Fruit fly (Drosophila melanogaster) whole organism, embryonic: ENCODE measurements around the gene Hr78.

Experiments
- Ada2b ChIP-seq: fragments of 200-800 bp; sonication (Bioruptor generic); IDR thresholded peaks from 2 replicates; pipeline ENCODE4 v1.3.6; 2022; ENCODE audit warnings: missing biosample characterization, missing genetic modification characterization
- B-H2 ChIP-seq: fragments of 200-800 bp; sonication (Bioruptor generic); optimal IDR thresholded peaks from 2 replicates; lab custom pipeline; 2018; ENCODE audit warnings: missing biosample characterization, mild to moderate bottlenecking, missing genetic modification characterization
- BEAF-32 ChIP-seq: fragments of 200-800 bp; sonication (Bioruptor generic); optimal IDR thresholded peaks from 3 replicates; lab custom pipeline; 2017; ENCODE audit warnings: missing biosample characterization, missing genetic modification characterization, mild to moderate bottlenecking, moderate library complexity, missing genetic modification reagents
- Bdp1 ChIP-seq: fragments of 200-800 bp; sonication (Bioruptor generic); optimal IDR thresholded peaks from 3 replicates; lab custom pipeline; 2016; ENCODE audit warnings: missing biosample characterization, missing genetic modification characterization
- Bgb ChIP-seq: fragments of 200-800 bp; sonication (Bioruptor generic); IDR thresholded peaks from 2 replicates; pipeline ENCODE4 v1.3.6; 2022; ENCODE audit warnings: missing biosample characterization, missing genetic modification characterization; ENCODE audit not compliant: partially characterized antibody
- Bteb2 ChIP-seq: fragments of 200-800 bp; sonication (Bioruptor generic); optimal IDR thresholded peaks from 2 replicates; lab custom pipeline; 2016; ENCODE audit warnings: missing biosample characterization, missing genetic modification characterization
- CG11247 ChIP-seq: fragments of 200-800 bp; sonication (Bioruptor generic); IDR thresholded peaks from 2 replicates; pipeline ENCODE4 v1.3.6; 2022; ENCODE audit warnings: missing biosample characterization, missing genetic modification characterization
- CG11695 ChIP-seq: fragments of 200-800 bp; sonication (Bioruptor generic); IDR thresholded peaks from 3 replicates; pipeline ENCODE4 v1.3.6; 2022; ENCODE audit warnings: missing biosample characterization, missing genetic modification characterization
- CG12299 ChIP-seq: fragments of 200-800 bp; sonication (Bioruptor generic); optimal IDR thresholded peaks from 2 replicates; lab custom pipeline; 2018; ENCODE audit warnings: missing biosample characterization, mild to moderate bottlenecking, missing genetic modification characterization
- CG13287 ChIP-seq: fragments of 200-800 bp; sonication (Bioruptor generic); IDR thresholded peaks from 2 replicates; pipeline ENCODE4 v1.3.6; 2022; ENCODE audit warnings: missing biosample characterization, missing genetic modification characterization; ENCODE audit not compliant: partially characterized antibody
- CG13424 ChIP-seq: fragments of 200-800 bp; sonication (Bioruptor generic); optimal IDR thresholded peaks from 2 replicates; lab custom pipeline; 2019; ENCODE audit warnings: missing biosample characterization, mild to moderate bottlenecking, missing genetic modification characterization, moderate library complexity
- CG14710 ChIP-seq: fragments of 200-800 bp; sonication (Bioruptor generic); optimal IDR thresholded peaks from 3 replicates; lab custom pipeline; 2019; ENCODE audit warnings: missing biosample characterization, mild to moderate bottlenecking, missing genetic modification characterization, moderate library complexity
- CG16779 ChIP-seq: fragments of 200-800 bp; sonication (Bioruptor generic); IDR thresholded peaks from 2 replicates; pipeline ENCODE4 v1.3.6; 2022; ENCODE audit warnings: missing biosample characterization, missing genetic modification characterization
- CG16813 ChIP-seq: fragments of 200-800 bp; sonication (Bioruptor generic); IDR thresholded peaks from 3 replicates; pipeline ENCODE4 v1.3.6; 2022; ENCODE audit warnings: missing biosample characterization, missing genetic modification characterization; ENCODE audit not compliant: partially characterized antibody
- CG17612 ChIP-seq: fragments of 200-800 bp; sonication (Bioruptor generic); IDR thresholded peaks from 2 replicates; pipeline ENCODE4 v1.3.6; 2022; ENCODE audit warnings: missing biosample characterization, missing genetic modification characterization
- CG2889 ChIP-seq: fragments of 200-800 bp; sonication (Bioruptor generic); IDR thresholded peaks from 3 replicates; pipeline ENCODE4 v1.3.6; 2022; ENCODE audit warnings: missing biosample characterization, missing genetic modification characterization
- CG31224 ChIP-seq: fragments of 200-800 bp; sonication (Bioruptor generic); IDR thresholded peaks from 2 replicates; pipeline ENCODE4 v1.3.6; 2022; ENCODE audit warnings: missing biosample characterization, missing genetic modification characterization
- CG34422 ChIP-seq: fragments of 200-800 bp; sonication (Bioruptor generic); IDR thresholded peaks from 3 replicates; pipeline ENCODE4 v1.3.6; 2022; ENCODE audit warnings: missing biosample characterization, missing genetic modification characterization
- CG3726 ChIP-seq: fragments of 200-800 bp; sonication (Bioruptor generic); IDR thresholded peaks from 3 replicates; pipeline ENCODE4, ENCODE4 v1.3.6; 2022; ENCODE audit warnings: missing biosample characterization, missing genetic modification characterization
- CG4360 ChIP-seq: fragments of 200-800 bp; sonication (Bioruptor generic); IDR thresholded peaks from 2 replicates; pipeline ENCODE4 v1.3.6; 2022; ENCODE audit warnings: missing biosample characterization, missing genetic modification characterization
- CG4707 ChIP-seq: fragments of 200-800 bp; sonication (Bioruptor generic); optimal IDR thresholded peaks from 2 replicates; lab custom pipeline; 2018; ENCODE audit warnings: missing biosample characterization, mild to moderate bottlenecking, missing genetic modification characterization, moderate library complexity
- CG4820 ChIP-seq: fragments of 200-800 bp; sonication (Bioruptor generic); optimal IDR thresholded peaks from 3 replicates; lab custom pipeline; 2016; ENCODE audit warnings: missing biosample characterization, missing genetic modification characterization
- CG6254 ChIP-seq: fragments of 200-800 bp; sonication (Bioruptor generic); optimal IDR thresholded peaks from 3 replicates; lab custom pipeline; 2017; ENCODE audit warnings: mild to moderate bottlenecking, missing biosample characterization, missing genetic modification reagents, missing genetic modification characterization
- CG6791 ChIP-seq: fragments of 200-800 bp; sonication (Bioruptor generic); IDR thresholded peaks from 3 replicates; pipeline ENCODE4 v1.3.6; 2022; ENCODE audit warnings: missing biosample characterization, missing genetic modification characterization; ENCODE audit not compliant: partially characterized antibody
- Drgx ChIP-seq: fragments of 200-800 bp; sonication (Bioruptor generic); IDR thresholded peaks from 2 replicates; pipeline ENCODE4 v1.3.6; 2022; ENCODE audit warnings: missing biosample characterization, missing genetic modification characterization
- HLHmδ ChIP-seq: fragments of 200-800 bp; sonication (Bioruptor generic); optimal IDR thresholded peaks from 2 replicates; lab custom pipeline; 2018; ENCODE audit warnings: missing biosample characterization, mild to moderate bottlenecking, missing genetic modification characterization, moderate library complexity
- Max ChIP-seq: fragments of 200-800 bp; sonication (Bioruptor generic); optimal IDR thresholded peaks from 2 replicates; lab custom pipeline; 2016; ENCODE audit warnings: missing biosample characterization, mild to moderate bottlenecking, missing genetic modification characterization
- Myb ChIP-seq: fragments of 200-800 bp; sonication (Bioruptor generic); optimal IDR thresholded peaks from 2 replicates; lab custom pipeline; 2016; ENCODE audit warnings: missing biosample characterization, missing genetic modification characterization
- Neu2 ChIP-seq: fragments of 200-800 bp; sonication (Bioruptor generic); optimal IDR thresholded peaks from 3 replicates; lab custom pipeline; 2016; ENCODE audit warnings: missing biosample characterization, missing genetic modification characterization, borderline replicate concordance
- Scr ChIP-seq: fragments of 200-800 bp; sonication (Bioruptor generic); IDR thresholded peaks from 2 replicates; pipeline ENCODE4 v1.3.6; 2022; ENCODE audit warnings: missing biosample characterization, missing genetic modification characterization; ENCODE audit not compliant: partially characterized antibody
- YL-1 ChIP-seq: fragments of 200-800 bp; sonication (Bioruptor generic); optimal IDR thresholded peaks from 3 replicates; lab custom pipeline; 2017; ENCODE audit warnings: missing biosample characterization, mild to moderate bottlenecking, missing genetic modification characterization
- dmrt11E ChIP-seq: fragments of 200-800 bp; sonication (Bioruptor generic); optimal IDR thresholded peaks from 3 replicates; lab custom pipeline; 2018; ENCODE audit warnings: missing biosample characterization, mild to moderate bottlenecking, missing genetic modification characterization, moderate library complexity
- dpn ChIP-seq, 2 experiments: fragments of 200-800 bp; sonication (Bioruptor generic); optimal IDR thresholded peaks; 3 replicates each; lab custom pipeline; 2016; ENCODE audit warnings: missing biosample characterization in 2 of 2, missing genetic modification characterization in 2 of 2
- fd96Cb ChIP-seq: fragments of 200-800 bp; sonication (Bioruptor generic); optimal IDR thresholded peaks from 2 replicates; lab custom pipeline; 2018; ENCODE audit warnings: missing biosample characterization, mild to moderate bottlenecking, missing genetic modification characterization, moderate library complexity
- lilli ChIP-seq: fragments of 200-800 bp; sonication (Bioruptor generic); optimal IDR thresholded peaks from 3 replicates; lab custom pipeline; 2016; ENCODE audit warnings: missing biosample characterization, missing genetic modification characterization
- lov ChIP-seq, 2 experiments: fragments of 200-800 bp in 1 of 2; fragments of >200 bp in 1 of 2; sonication (Bioruptor generic) in 1 of 2; IDR thresholded peaks in 1 of 2; optimal IDR thresholded peaks in 1 of 2; 2 replicates in 1 of 2; 3 replicates in 1 of 2; pipeline versions ENCODE4 v1.3.6 to Lab custom; 2017 to 2022; ENCODE audit warnings: missing biosample characterization in 1 of 2, missing genetic modification characterization in 1 of 2
- nerfin-1 ChIP-seq: fragments of 200-800 bp; sonication (Bioruptor generic); optimal IDR thresholded peaks from 3 replicates; lab custom pipeline; 2019; ENCODE audit warnings: missing biosample characterization, mild to moderate bottlenecking, missing genetic modification characterization, moderate library complexity
- pan ChIP-seq, 4 experiments: fragments of >200 bp in 3 of 4; fragments of 200-800 bp in 1 of 4; sonication (Bioruptor generic) in 1 of 4; optimal IDR thresholded peaks in 3 of 4; IDR thresholded peaks in 1 of 4; 2 replicates each; pipeline versions ENCODE4 v1.3.6 to Lab custom; 2017 to 2022; ENCODE audit warnings: missing biosample characterization in 2 of 4, missing genetic modification characterization in 2 of 4, mixed read lengths in 1 of 4
- pb ChIP-seq: fragments of 200-800 bp; sonication (Bioruptor generic); optimal IDR thresholded peaks from 3 replicates; lab custom pipeline; 2016; ENCODE audit warnings: missing biosample characterization, missing genetic modification characterization
- pzg ChIP-seq: fragments of 200-800 bp; sonication (Bioruptor generic); optimal IDR thresholded peaks from 3 replicates; lab custom pipeline; 2018; ENCODE audit warnings: missing biosample characterization, mild to moderate bottlenecking, missing genetic modification characterization, moderate library complexity
- row ChIP-seq: fragments of 200-800 bp; sonication (Bioruptor generic); IDR thresholded peaks from 3 replicates; pipeline ENCODE4 v1.3.6; 2022; ENCODE audit warnings: missing biosample characterization, missing genetic modification characterization
- run ChIP-seq: fragments of 200-800 bp; sonication (Bioruptor generic); optimal IDR thresholded peaks from 3 replicates; lab custom pipeline; 2018; ENCODE audit warnings: missing biosample characterization, mild to moderate bottlenecking, missing genetic modification characterization
- stwl ChIP-seq: fragments of 200-800 bp; sonication (Bioruptor generic); optimal IDR thresholded peaks from 3 replicates; lab custom pipeline; 2018; ENCODE audit warnings: missing biosample characterization, mild to moderate bottlenecking, missing genetic modification characterization, moderate library complexity
- z ChIP-seq: fragments of 200-800 bp; sonication (Bioruptor generic); IDR thresholded peaks from 3 replicates; pipeline ENCODE4 v1.3.6; 2022; ENCODE audit warnings: missing biosample characterization, missing genetic modification characterization

The Hr78 gene

DNA sequence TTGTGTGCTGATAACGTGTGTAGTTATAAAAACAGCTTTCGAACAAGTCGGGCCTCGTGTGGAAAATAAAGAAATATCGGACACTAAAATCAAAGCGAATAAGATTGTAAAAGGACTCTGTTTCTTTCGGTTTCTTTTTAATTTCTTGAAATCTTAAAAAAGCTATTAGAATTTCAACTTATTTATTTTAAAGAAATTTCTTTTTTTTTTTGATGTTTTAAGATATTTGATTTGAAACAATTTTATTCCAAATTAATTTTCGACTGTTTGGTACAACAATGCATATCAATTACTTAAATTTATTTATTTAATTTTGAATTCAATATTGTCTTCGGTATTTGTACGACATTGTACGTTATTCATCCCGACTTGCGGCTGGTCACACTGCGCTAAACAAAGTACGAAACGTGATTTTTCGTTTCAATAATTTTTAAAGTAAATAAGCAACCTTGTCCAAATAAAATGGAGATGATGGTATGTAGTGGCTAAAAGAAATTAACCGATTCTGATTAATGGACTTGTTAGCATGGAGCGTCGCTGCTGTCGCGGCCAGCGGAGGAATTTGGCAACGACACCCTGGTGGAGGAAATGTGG lies 4.5 kb downstream of the Hr78 start, which contains the start of the genes CG7202 and CG7519 (continued):
- peak; percentile 9 for TF ChIP-seq CG14710 (tag; lab: Kevin White, UChicago)
- TF ChIP-seq CG13287 (GFP tag; lab: Robert Waterston, UW): peak; percentile 26; the same call in 1 of the 2 replicates
- no peak for TF ChIP-seq CG34422
- no peak for TF ChIP-seq Bdp1 (GFP tag; lab: Kevin White, UChicago)
- no peak for TF ChIP-seq Bgb (GFP tag; lab: Robert Waterston, UW)
- peak; percentile 72 for TF ChIP-seq stwl (tag; lab: Kevin White, UChicago)
- no peak for TF ChIP-seq pan (optimal IDR thresholded peaks at IDR 0.05; lab: Kevin White, UChicago)
- TF ChIP-seq pan (GFP tag; optimal IDR thresholded peaks at IDR 0.05 in 1 of 2, IDR thresholded peaks at IDR 0.05 in 1 of 2): no peak
- 0 out of 2 replicates have a peak, but pooled peaks have one; percentile 12 for TF ChIP-seq Scr
- peak; percentile 33 for TF ChIP-seq YL-1 (GFP tag; lab: Kevin White, UChicago)
- TF ChIP-seq Max (GFP tag; lab: Kevin White, UChicago): no peak
- no peak for TF ChIP-seq lov (optimal IDR thresholded peaks at IDR 0.05; lab: Kevin White, UChicago)
- TF ChIP-seq lov (GFP tag; IDR thresholded peaks at IDR 0.05; lab: Robert Waterston, UW): no peak
- TF ChIP-seq nerfin-1 (tag; lab: Kevin White, UChicago): peak; percentile 33
- TF ChIP-seq pzg: peak; percentile 35
- TF ChIP-seq CG4360 (GFP tag; lab: Robert Waterston, UW): no peak
- TF ChIP-seq BEAF-32 (GFP tag; lab: Kevin White, UChicago): peak; percentile 7
- TF ChIP-seq, all 482 proteins: peak for 23

- TF ChIP-seq CG4707 (GFP tag; lab: Kevin White, UChicago): no peak
- TF ChIP-seq CG6254 (GFP tag; lab: Kevin White, UChicago): no peak
- peak; percentile 9 for TF ChIP-seq Neu2
- TF ChIP-seq, all 482 proteins: peak for 1
Measured at dm6 chr3L:21490486-21490885, 6.8 kb downstream of the Hr78 start, which contains the start of gene Neu2. Neu2 (minus strand) TSS chr3L:21490586.

dm6 chr3L:21485371-21485770 lies 11.9 kb downstream of the Hr78 start:
- 0 out of 2 replicates have a peak, but pooled peaks have one; percentile 23 for TF ChIP-seq Drgx (GFP tag; lab: Robert Waterston, UW)
- TF ChIP-seq CG6791 (GFP tag; lab: Robert Waterston, UW): 0 out of 3 replicates have a peak, but pooled peaks have one; percentile 11
- peak; percentile 33; the same call in 1 of the 3 replicates for TF ChIP-seq row (GFP tag; lab: Robert Waterston, UW)
- 0 out of 2 replicates have a peak, but pooled peaks have one; percentile 17 for TF ChIP-seq Ada2b (GFP tag; lab: Robert Waterston, UW)

DNA sequence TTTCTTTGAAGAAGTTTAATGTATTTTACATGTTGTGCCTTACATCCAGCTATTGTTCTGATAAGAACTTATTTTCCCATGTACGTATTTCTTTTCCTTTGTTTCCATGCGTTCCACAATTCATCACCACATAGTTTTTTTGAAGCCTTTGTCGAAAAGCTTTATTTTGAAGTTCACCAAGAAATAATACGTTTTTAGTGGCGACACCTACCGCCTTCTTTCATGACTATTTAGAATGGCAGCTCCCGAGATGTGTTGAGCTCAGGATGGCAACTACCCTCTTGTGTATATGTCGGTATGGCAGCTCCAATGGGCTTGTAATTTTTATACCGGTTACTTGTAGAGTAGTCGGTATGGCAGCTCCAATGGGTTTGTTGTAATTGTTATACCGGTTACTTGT lies 13.5 kb downstream of the Hr78 start:
- TF ChIP-seq HLHmδ (GFP tag; lab: Kevin White, UChicago) (no peak), z (GFP tag; lab: Robert Waterston, UW) (no peak), Myb (GFP tag; lab: Kevin White, UChicago) (peak; percentile 80), CG2889 (no peak), CG11247 (GFP tag; lab: Robert Waterston, UW) (no peak), run (tag; lab: Kevin White, UChicago) (no peak), CG11695 (GFP tag; lab: Robert Waterston, UW) (no peak), dmrt11E (no peak), Bteb2 (GFP tag; lab: Kevin White, UChicago) (peak; percentile 17), lilli (peak; percentile 19), B-H2 (GFP tag; lab: Kevin White, UChicago) (peak; percentile 50), CG12299 (no peak), fd96Cb (tag; lab: Kevin White, UChicago) (no peak), CG16813 (GFP tag; lab: Robert Waterston, UW) (no peak), CG16779 (GFP tag; lab: Robert Waterston, UW) (no peak), CG4820 (GFP tag; lab: Kevin White, UChicago) (peak; percentile 19), CG31224 (no peak), CG3726 (GFP tag; lab: Robert Waterston, UW) (no peak), CG13424 (peak; percentile 38), dpn (GFP tag; optimal IDR thresholded peaks at IDR 0.05; lab: Kevin White, UChicago) (peak; percentile 16 to 46), CG17612 (GFP tag; lab: Robert Waterston, UW) (no peak), pb (GFP tag; lab: Kevin White, UChicago) (no peak)
